Worm (Caenorhabditis elegans) whole organism, L3 larva: ENCODE measurements around the gene Y5H2A.1.

Experiments used
- ama-1 ChIP-seq: fragments of 150-350 bp; optimal IDR thresholded peaks from 2 replicates; lab custom pipeline; 2018
- ceh-16 ChIP-seq: sonication (generic microtip); optimal IDR thresholded peaks from 2 replicates; lab custom pipeline; 2017; ENCODE audit warnings: missing biosample characterization, missing genetic modification characterization
- ceh-28 ChIP-seq: fragments of 150-350 bp; optimal IDR thresholded peaks from 2 replicates; lab custom pipeline; 2014; ENCODE audit warnings: missing biosample characterization, missing genetic modification reagents, missing genetic modification characterization
- ceh-82 ChIP-seq: fragments of 150-350 bp; optimal IDR thresholded peaks from 2 replicates; lab custom pipeline; 2014; ENCODE audit warnings: missing biosample characterization, missing genetic modification characterization
- daf-12 ChIP-seq: fragments of 150-350 bp; optimal IDR thresholded peaks from 2 replicates; lab custom pipeline; 2014; ENCODE audit warnings: missing biosample characterization, missing genetic modification reagents, missing genetic modification characterization
- elt-1 ChIP-seq: fragments of 150-350 bp; optimal IDR thresholded peaks from 2 replicates; lab custom pipeline; 2014; ENCODE audit warnings: missing biosample characterization, missing genetic modification characterization
- elt-2 ChIP-seq: sonication (generic microtip); optimal IDR thresholded peaks from 2 replicates; lab custom pipeline; 2016; ENCODE audit warnings: missing genetic modification reagents, mild to moderate bottlenecking, missing genetic modification characterization, missing compliant biosample characterization
- elt-3 ChIP-seq, 3 experiments: fragments of 150-350 bp in 1 of 3; sonication (generic microtip) in 2 of 3; optimal IDR thresholded peaks; 2 replicates in 2 of 3; 4 replicates in 1 of 3; lab custom pipeline; 2014 to 2017; ENCODE audit warnings: missing biosample characterization in 3 of 3, missing genetic modification characterization in 3 of 3
- eor-1 ChIP-seq, 2 experiments: fragments of 150-350 bp; optimal IDR thresholded peaks; 2 replicates each; lab custom pipeline; 2014 to 2018; ENCODE audit warnings: missing biosample characterization in 2 of 2, missing genetic modification characterization in 2 of 2
- fkh-10 ChIP-seq: sonication (generic microtip); optimal IDR thresholded peaks from 2 replicates; lab custom pipeline; 2017; ENCODE audit warnings: missing biosample characterization, missing genetic modification reagents, missing genetic modification characterization
- hmg-11 ChIP-seq: sonication (generic microtip); optimal IDR thresholded peaks from 2 replicates; lab custom pipeline; 2016; ENCODE audit warnings: missing genetic modification characterization, missing compliant biosample characterization
- jun-1 ChIP-seq: fragments of 150-350 bp; optimal IDR thresholded peaks from 2 replicates; lab custom pipeline; 2014; ENCODE audit warnings: missing biosample characterization, missing genetic modification reagents, missing genetic modification characterization
- lin-39 ChIP-seq: fragments of 150-350 bp; optimal IDR thresholded peaks from 2 replicates; lab custom pipeline; 2018; ENCODE audit warnings: missing biosample characterization, missing genetic modification reagents, missing genetic modification characterization
- mdl-1 ChIP-seq: fragments of 150-350 bp; optimal IDR thresholded peaks from 2 replicates; lab custom pipeline; 2014; ENCODE audit warnings: missing biosample characterization, missing genetic modification characterization
- mml-1 ChIP-seq: fragments of 150-350 bp; sonication (generic microtip); optimal IDR thresholded peaks from 3 replicates; lab custom pipeline; 2014; ENCODE audit warnings: missing biosample characterization, missing genetic modification characterization
- nfya-1 ChIP-seq: sonication (generic microtip); optimal IDR thresholded peaks from 2 replicates; lab custom pipeline; 2017; ENCODE audit warnings: missing genetic modification characterization, mild to moderate bottlenecking, missing compliant biosample characterization, antibody characterized with exemption, moderate library complexity; ENCODE audit not compliant: insufficient read depth
- nhr-11 ChIP-seq: fragments of 150-350 bp; optimal IDR thresholded peaks from 2 replicates; lab custom pipeline; 2014; ENCODE audit warnings: missing biosample characterization, missing genetic modification characterization
- nhr-12 ChIP-seq: fragments of 150-350 bp; optimal IDR thresholded peaks from 2 replicates; lab custom pipeline; 2014; ENCODE audit warnings: missing biosample characterization, missing genetic modification characterization
- nhr-23 ChIP-seq: fragments of 150-350 bp; optimal IDR thresholded peaks from 2 replicates; lab custom pipeline; 2014; ENCODE audit warnings: missing biosample characterization, missing genetic modification reagents, missing genetic modification characterization
- nhr-237 ChIP-seq: fragments of 150-350 bp; optimal IDR thresholded peaks from 2 replicates; lab custom pipeline; 2014; ENCODE audit warnings: missing biosample characterization, missing genetic modification characterization
- nhr-28 ChIP-seq: fragments of 150-350 bp; optimal IDR thresholded peaks from 2 replicates; lab custom pipeline; 2014; ENCODE audit warnings: missing biosample characterization, missing genetic modification characterization
- pha-4 ChIP-seq: fragments of 150-350 bp; optimal IDR thresholded peaks from 2 replicates; lab custom pipeline; 2014; ENCODE audit warnings: missing biosample characterization, missing genetic modification reagents, missing genetic modification characterization
- pqm-1 ChIP-seq: fragments of 150-350 bp; optimal IDR thresholded peaks from 2 replicates; lab custom pipeline; 2017; ENCODE audit warnings: missing biosample characterization, missing genetic modification characterization, inconsistent platforms
- skn-1 ChIP-seq: fragments of 150-350 bp; optimal IDR thresholded peaks from 2 replicates; lab custom pipeline; 2014; ENCODE audit warnings: missing biosample characterization, missing genetic modification characterization
- tbx-2 ChIP-seq: sonication (generic microtip); optimal IDR thresholded peaks from 2 replicates; lab custom pipeline; 2016; ENCODE audit warnings: mild to moderate bottlenecking, missing genetic modification characterization, missing compliant biosample characterization
- unc-39 ChIP-seq: sonication (generic microtip); optimal IDR thresholded peaks from 4 replicates; lab custom pipeline; 2017; ENCODE audit warnings: missing biosample characterization, missing genetic modification characterization
- unc-62 ChIP-seq: fragments of 150-350 bp; sonication (generic microtip); optimal IDR thresholded peaks from 4 replicates; lab custom pipeline; 2014; ENCODE audit warnings: missing biosample characterization, missing genetic modification reagents, missing genetic modification characterization

The Y5H2A.1 gene

ce11 chrV:2250126-2250590 lies 21.5 kb downstream of the Y5H2A.1 start, which contains the start of gene cyp-33C7:
Gene cyp-33C7, plus strand, starts transcription at chrV:2250540.
- TF ChIP-seq ceh-28 (tag; lab: Kevin White, UChicago) (peak; percentile 15), pha-4 (tag; lab: Kevin White, UChicago) (peak; percentile 72), elt-1 (no peak), jun-1 (tag; lab: Kevin White, UChicago) (peak; percentile 71), pqm-1 (tag; lab: Kevin White, UChicago) (peak; percentile 68), unc-39 (tag; lab: Kevin White, UChicago) (no peak), fkh-10 (GFP tag; lab: Kevin White, UChicago) (no peak), daf-12 (tag; lab: Kevin White, UChicago) (no peak), elt-2 (tag; lab: Kevin White, UChicago) (peak; percentile 78), nhr-23 (tag; lab: Kevin White, UChicago) (peak; percentile 19), lin-39 (tag; lab: Kevin White, UChicago) (no peak), skn-1 (no peak), nhr-11 (tag; lab: Kevin White, UChicago) (no peak), ceh-82 (tag; lab: Kevin White, UChicago) (no peak), mml-1 (tag; lab: Kevin White, UChicago) (no peak), eor-1 (tag; optimal IDR thresholded peaks at IDR 0.05; lab: Kevin White, UChicago) (no peak), nfya-1 (peak; percentile 20), ceh-16 (tag; lab: Kevin White, UChicago) (no peak)

- TF ChIP-seq nhr-237 (tag; lab: Kevin White, UChicago), result no peak
- TF ChIP-seq, all 47 proteins: peak for 0
These were observed 22.3 kb downstream of the Y5H2A.1 start, which contains the start of gene cyp-33C6 for ce11 chrV:2249310-2249709. Gene cyp-33C6, minus strand, starts transcription at chrV:2249410.

- TF ChIP-seq nhr-12 (tag; lab: Kevin White, UChicago), result no peak
- TF ChIP-seq ceh-28 (tag; lab: Kevin White, UChicago), result peak; percentile 46
- peak; percentile 18 for TF ChIP-seq nhr-23 (tag; lab: Kevin White, UChicago)
- TF ChIP-seq elt-1, result no peak
- peak; percentile 42 for TF ChIP-seq pqm-1 (tag; lab: Kevin White, UChicago)
- no peak for TF ChIP-seq ama-1 (lab: Kevin White, UChicago)
- no peak for TF ChIP-seq ceh-16 (tag; lab: Kevin White, UChicago)
- TF ChIP-seq mdl-1 (tag; lab: Kevin White, UChicago), result no peak
- TF ChIP-seq pha-4 (tag; lab: Kevin White, UChicago), result peak; percentile 77
- peak; percentile 36 for TF ChIP-seq elt-2 (tag; lab: Kevin White, UChicago)
These were observed 26.9 kb downstream of the Y5H2A.1 start, which contains the start of gene cyp-33C5 for ce11 chrV:2244751-2245150. Gene cyp-33C5, plus strand, starts transcription at chrV:2245004.

ce11 chrV:2242630-2243029 lies 29.0 kb downstream of the Y5H2A.1 start, which contains the start of gene cyp-33C3:
Gene cyp-33C3, plus strand, starts transcription at chrV:2242778.
- TF ChIP-seq elt-3 (tag; optimal IDR thresholded peaks at IDR 0.05; lab: Kevin White, UChicago), result no peak
- peak; percentile 18 for TF ChIP-seq elt-2 (tag; lab: Kevin White, UChicago)
- no peak for TF ChIP-seq tbx-2 (tag; lab: Kevin White, UChicago)
- TF ChIP-seq ceh-28 (tag; lab: Kevin White, UChicago), result no peak
- TF ChIP-seq, all 47 proteins: peak for 1

ce11 chrV:2238012-2238411 lies 33.6 kb downstream of the Y5H2A.1 start:
- TF ChIP-seq elt-2 (tag; lab: Kevin White, UChicago) (peak; percentile 26), pqm-1 (tag; lab: Kevin White, UChicago) (peak; percentile 8), pha-4 (tag; lab: Kevin White, UChicago) (peak; percentile 57), skn-1 (no peak)
- TF ChIP-seq, all 47 proteins: peak for 3

- TF ChIP-seq nhr-28 (tag; lab: Kevin White, UChicago), result no peak
- TF ChIP-seq jun-1 (tag; lab: Kevin White, UChicago), result peak; percentile 25
- peak; percentile 47 for TF ChIP-seq hmg-11 (tag; lab: Kevin White, UChicago)
- peak; percentile 39 for TF ChIP-seq pha-4 (tag; lab: Kevin White, UChicago)
- TF ChIP-seq elt-1, result no peak
- TF ChIP-seq nfya-1, result peak; percentile 38
- TF ChIP-seq elt-2 (tag; lab: Kevin White, UChicago), result peak; percentile 43
- TF ChIP-seq pqm-1 (tag; lab: Kevin White, UChicago), result peak; percentile 63
- no peak for TF ChIP-seq ceh-82 (tag; lab: Kevin White, UChicago)
- TF ChIP-seq unc-62, result no peak
These were observed 35.8 kb downstream of the Y5H2A.1 start, which contains the start of gene cyp-33C4 for ce11 chrV:2235848-2236247. Gene cyp-33C4, plus strand, starts transcription at chrV:2236140.
